Worm (Caenorhabditis elegans): ENCODE data around the gene C14C10.5.

ce11 chrV:12583421-12583820 lies 16.6 kb upstream of the C14C10.5 start:
- no peak for TF ChIP-seq nhr-237 (tag; optimal IDR thresholded peaks at IDR 0.05)
- TF ChIP-seq unc-62 (GFP tag; optimal IDR thresholded peaks at IDR 0.05): no peak
- no peak for TF ChIP-seq pha-4 (tag; optimal IDR thresholded peaks at IDR 0.05)
- TF ChIP-seq lsy-2 (tag; optimal IDR thresholded peaks at IDR 0.05): no peak
- TF ChIP-seq nhr-76 (tag; optimal IDR thresholded peaks at IDR 0.05): no peak
- TF ChIP-seq sptf-1 (tag; optimal IDR thresholded peaks at IDR 0.05): no peak

All from whole organism, mixed stage, embryonic.